Worm (Caenorhabditis elegans) whole organism, midembryonic: Measurements from ENCODE around the gene nex-3.

ENCODE experiments used
- T22C8.4 ChIP-seq: fragments of 200-800 bp; sonication (Bioruptor generic); IDR thresholded peaks from 2 replicates; pipeline ENCODE4 v1.3.6; 2022; ENCODE audit warnings: missing genetic modification characterization, missing compliant biosample characterization
- cog-1 ChIP-seq: sonication (generic microtip); optimal IDR thresholded peaks from 2 replicates; lab custom pipeline; 2016; ENCODE audit warnings: missing genetic modification characterization, missing compliant biosample characterization
- flt-1 ChIP-seq: fragments of 200-800 bp; sonication (Bioruptor generic); IDR thresholded peaks from 2 replicates; pipeline ENCODE4 v1.3.6; 2022; ENCODE audit warnings: missing genetic modification characterization, missing compliant biosample characterization
- klf-2 ChIP-seq: fragments of 200-800 bp; sonication (Bioruptor generic); conservative IDR thresholded peaks from 2 replicates; pipeline ENCODE4 v1.3.6; 2022; ENCODE audit warnings: missing genetic modification reagents, missing genetic modification characterization, missing compliant biosample characterization
- med-1 ChIP-seq: sonication (generic microtip); optimal IDR thresholded peaks from 2 replicates; lab custom pipeline; 2017; ENCODE audit warnings: missing genetic modification characterization, mild to moderate bottlenecking, missing compliant biosample characterization, antibody characterized with exemption, missing genetic modification reagents; ENCODE audit not compliant: insufficient read depth
- ref-1 ChIP-seq: fragments of 200-800 bp; sonication (Bioruptor generic); conservative IDR thresholded peaks from 2 replicates; pipeline ENCODE4 v1.3.6; 2022; ENCODE audit warnings: missing genetic modification reagents, missing genetic modification characterization, missing compliant biosample characterization
- tab-1 ChIP-seq: fragments of 200-800 bp; sonication (Bioruptor generic); IDR thresholded peaks from 2 replicates; pipeline ENCODE4 v1.3.6; 2022; ENCODE audit warnings: missing genetic modification characterization, missing compliant biosample characterization
- ztf-23 ChIP-seq: fragments of 200-800 bp; sonication (Bioruptor generic); IDR thresholded peaks from 2 replicates; pipeline ENCODE4 v1.3.6; 2022; ENCODE audit warnings: missing genetic modification reagents, missing genetic modification characterization, missing compliant biosample characterization
- ztf-29 ChIP-seq: fragments of 200-800 bp; sonication (Bioruptor generic); IDR thresholded peaks from 2 replicates; pipeline ENCODE4 v1.3.6; 2022; ENCODE audit warnings: missing genetic modification reagents, missing genetic modification characterization, missing compliant biosample characterization

The nex-3 gene

DNA sequence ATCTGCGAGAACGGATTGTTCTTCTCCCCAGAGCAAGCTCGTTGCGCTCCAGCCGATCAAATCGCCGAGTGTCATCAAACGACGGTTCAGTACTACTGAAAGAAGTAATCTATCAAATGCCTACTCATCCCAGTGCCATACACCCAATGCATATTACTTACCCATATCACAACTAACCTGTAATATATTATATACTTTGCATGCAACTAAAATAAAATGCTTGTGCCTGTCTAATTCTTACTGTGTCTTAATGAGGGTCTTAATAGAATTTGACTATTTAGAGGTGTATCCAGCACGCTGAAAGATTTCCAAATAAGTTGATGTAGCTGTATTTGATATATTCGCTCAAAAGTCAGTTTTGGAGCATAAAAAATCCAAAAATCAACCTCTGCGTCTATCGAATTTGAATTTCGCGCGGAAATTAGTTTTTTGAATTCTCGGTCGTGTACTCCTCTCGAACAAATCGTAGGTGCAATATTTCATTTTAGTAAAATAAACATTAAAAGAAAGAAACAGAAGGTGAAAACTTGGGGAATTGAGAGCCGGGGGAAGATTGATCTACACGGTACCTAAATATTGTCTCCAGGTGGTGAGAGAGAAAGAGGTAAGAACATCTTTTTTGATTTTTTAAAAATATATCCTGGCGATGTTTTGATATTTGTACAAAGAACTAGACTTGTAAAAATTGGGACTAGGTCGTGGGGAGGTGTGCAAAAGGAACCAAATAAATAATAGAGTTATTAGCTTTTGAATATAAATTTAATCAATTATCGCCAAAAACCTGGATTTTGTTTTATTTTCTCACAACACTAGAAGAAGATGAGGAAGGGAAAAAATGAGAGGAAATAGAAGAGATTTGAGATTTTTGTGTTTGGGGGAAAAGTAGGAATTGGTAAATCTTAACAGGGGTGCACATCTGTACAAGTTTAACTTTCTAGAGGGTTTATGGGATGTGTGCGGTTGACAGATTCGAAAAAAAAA is 49.6 kb downstream of the nex-3 start:
- TF ChIP-seq ztf-29 (GFP tag; lab: Robert Waterston, UW), result no peak
- TF ChIP-seq klf-2 (GFP tag; lab: Robert Waterston, UW), result no peak
- TF ChIP-seq ref-1 (GFP tag; lab: Robert Waterston, UW), result no peak
- TF ChIP-seq cog-1 (tag; lab: Kevin White, UChicago), result no peak
- TF ChIP-seq med-1, result no peak
- no peak for TF ChIP-seq T22C8.4 (GFP tag; lab: Robert Waterston, UW)
- TF ChIP-seq ztf-23, result no peak
- TF ChIP-seq flt-1 (GFP tag; lab: Robert Waterston, UW), result no peak
- TF ChIP-seq tab-1 (GFP tag; lab: Robert Waterston, UW), result no peak

DNA sequence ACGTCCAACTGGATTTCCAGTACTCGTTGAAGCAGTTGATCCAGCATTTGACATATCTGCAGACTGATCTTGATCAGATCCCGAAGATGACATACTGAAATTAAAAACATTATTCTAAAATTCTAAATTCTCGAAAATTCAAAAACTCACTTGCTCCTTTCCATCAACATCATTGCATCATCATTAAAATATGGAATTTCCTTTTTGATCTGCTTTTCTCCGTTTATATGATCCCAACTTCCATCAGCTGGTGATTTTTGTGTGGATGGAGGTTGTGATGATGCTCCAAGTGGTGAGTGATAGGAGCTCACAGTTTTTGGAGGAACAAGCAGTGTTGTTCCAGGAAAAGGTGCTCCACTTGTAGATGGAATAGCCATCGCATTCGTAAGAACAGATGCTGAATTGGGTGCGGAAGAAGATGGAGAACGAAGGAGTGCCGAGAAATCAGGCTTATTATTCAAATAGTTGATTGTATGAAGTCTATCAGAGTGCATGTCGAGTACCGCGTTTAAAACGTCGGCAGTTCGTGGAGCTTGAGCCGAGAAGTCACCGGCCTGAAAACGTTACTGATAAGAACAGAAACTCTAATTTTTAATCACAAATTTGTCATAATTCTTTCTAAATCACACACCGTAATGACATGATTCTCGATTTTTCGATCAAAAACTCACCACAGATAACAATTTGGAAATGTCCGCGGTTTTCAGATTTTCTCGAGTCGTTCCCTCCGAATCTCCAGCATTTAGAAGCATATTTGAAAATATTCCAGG is 51.3 kb downstream of the nex-3 start:
- TF ChIP-seq klf-2 (GFP tag; lab: Robert Waterston, UW) (no peak), flt-1 (GFP tag; lab: Robert Waterston, UW) (no peak), med-1 (no peak), ref-1 (GFP tag; lab: Robert Waterston, UW) (no peak), cog-1 (tag; lab: Kevin White, UChicago) (no peak), tab-1 (GFP tag; lab: Robert Waterston, UW) (no peak), ztf-23 (no peak), T22C8.4 (GFP tag; lab: Robert Waterston, UW) (no peak), ztf-29 (GFP tag; lab: Robert Waterston, UW) (no peak)
